Fruit fly (Drosophila melanogaster) whole organism, embryonic: ENCODE data around the gene CG5214.

Experiments
- CG10274 ChIP-seq: fragments of 200-800 bp; sonication (Bioruptor generic); optimal IDR thresholded peaks from 3 replicates; lab custom pipeline; 2017; ENCODE audit warnings: missing biosample characterization, mild to moderate bottlenecking, missing genetic modification characterization
- CG10543 ChIP-seq: fragments of 200-800 bp; sonication (Bioruptor generic); optimal IDR thresholded peaks from 3 replicates; lab custom pipeline; 2017; ENCODE audit warnings: missing biosample characterization, mild to moderate bottlenecking, missing genetic modification characterization, moderate library complexity
- CG10959 ChIP-seq: fragments of 200-800 bp; sonication (Bioruptor generic); IDR thresholded peaks from 2 replicates; pipeline ENCODE4 v1.3.6; 2022; ENCODE audit warnings: missing biosample characterization, missing genetic modification characterization
- CG12299 ChIP-seq: fragments of 200-800 bp; sonication (Bioruptor generic); optimal IDR thresholded peaks from 2 replicates; lab custom pipeline; 2018; ENCODE audit warnings: missing biosample characterization, mild to moderate bottlenecking, missing genetic modification characterization
- CG12659 ChIP-seq: fragments of 200-800 bp; sonication (Bioruptor generic); optimal IDR thresholded peaks from 3 replicates; lab custom pipeline; 2017; ENCODE audit warnings: mild to moderate bottlenecking, missing biosample characterization, missing genetic modification reagents, missing genetic modification characterization
- CG12769 ChIP-seq: fragments of 200-800 bp; sonication (Bioruptor generic); optimal IDR thresholded peaks from 2 replicates; lab custom pipeline; 2019; ENCODE audit warnings: missing biosample characterization, mild to moderate bottlenecking, missing genetic modification characterization, moderate library complexity
- CG13287 ChIP-seq: fragments of 200-800 bp; sonication (Bioruptor generic); IDR thresholded peaks from 2 replicates; pipeline ENCODE4 v1.3.6; 2022; ENCODE audit warnings: missing biosample characterization, missing genetic modification characterization; ENCODE audit not compliant: partially characterized antibody
- CG14667 ChIP-seq: fragments of 200-800 bp; sonication (Bioruptor generic); IDR thresholded peaks from 2 replicates; pipeline ENCODE4 v1.3.6; 2022; ENCODE audit warnings: missing biosample characterization, missing genetic modification characterization
- CG14965 ChIP-seq: fragments of 200-800 bp; sonication (Bioruptor generic); optimal IDR thresholded peaks from 2 replicates; lab custom pipeline; 2016; ENCODE audit warnings: missing biosample characterization, missing genetic modification characterization, borderline replicate concordance
- CG30403 ChIP-seq: fragments of 200-800 bp; sonication (Bioruptor generic); optimal IDR thresholded peaks from 3 replicates; lab custom pipeline; 2016; ENCODE audit warnings: missing biosample characterization, missing genetic modification characterization
- CG34376 ChIP-seq: fragments of 200-800 bp; sonication (Bioruptor generic); optimal IDR thresholded peaks from 2 replicates; lab custom pipeline; 2018; ENCODE audit warnings: missing biosample characterization, mild to moderate bottlenecking, missing genetic modification characterization
- CG4282 ChIP-seq: fragments of 200-800 bp; sonication (Bioruptor generic); optimal IDR thresholded peaks from 2 replicates; lab custom pipeline; 2016; ENCODE audit warnings: missing biosample characterization, missing genetic modification characterization
- CG4730 ChIP-seq: fragments of 200-800 bp; sonication (Bioruptor generic); IDR thresholded peaks from 2 replicates; pipeline ENCODE4 v1.3.6; 2022; ENCODE audit warnings: missing biosample characterization, missing genetic modification characterization
- CG7271 ChIP-seq: fragments of 200-800 bp; sonication (Bioruptor generic); optimal IDR thresholded peaks from 2 replicates; lab custom pipeline; 2018; ENCODE audit warnings: missing biosample characterization, mild to moderate bottlenecking, missing genetic modification characterization, moderate library complexity
- CG7372 ChIP-seq: fragments of 200-800 bp; sonication (Bioruptor generic); IDR thresholded peaks from 2 replicates; pipeline ENCODE4 v1.3.6; 2022; ENCODE audit warnings: missing biosample characterization, missing genetic modification characterization
- CG8765 ChIP-seq: fragments of 200-800 bp; sonication (Bioruptor generic); IDR thresholded peaks from 2 replicates; pipeline ENCODE4 v1.3.6; 2022; ENCODE audit warnings: missing biosample characterization, missing genetic modification characterization
- CG9609 ChIP-seq: fragments of 200-800 bp; sonication (Bioruptor generic); optimal IDR thresholded peaks from 3 replicates; lab custom pipeline; 2016; ENCODE audit warnings: missing biosample characterization, missing genetic modification characterization
- CG9727 ChIP-seq: fragments of 200-800 bp; sonication (Bioruptor generic); optimal IDR thresholded peaks from 3 replicates; lab custom pipeline; 2017; ENCODE audit warnings: missing biosample characterization, mild to moderate bottlenecking, missing genetic modification characterization
- CG9932 ChIP-seq: fragments of 200-800 bp; sonication (Bioruptor generic); IDR thresholded peaks from 2 replicates; pipeline ENCODE4 v1.3.6; 2022; ENCODE audit warnings: missing biosample characterization, missing genetic modification characterization
- Drgx ChIP-seq: fragments of 200-800 bp; sonication (Bioruptor generic); IDR thresholded peaks from 2 replicates; pipeline ENCODE4 v1.3.6; 2022; ENCODE audit warnings: missing biosample characterization, missing genetic modification characterization
- Hand ChIP-seq: fragments of 200-800 bp; sonication (Bioruptor generic); optimal IDR thresholded peaks from 2 replicates; lab custom pipeline; 2017; ENCODE audit warnings: mild to moderate bottlenecking, missing biosample characterization, missing genetic modification reagents, missing genetic modification characterization
- Hey ChIP-seq: fragments of 200-800 bp; sonication (Bioruptor generic); optimal IDR thresholded peaks from 3 replicates; lab custom pipeline; 2018; ENCODE audit warnings: missing biosample characterization, mild to moderate bottlenecking, missing genetic modification characterization
- Kr ChIP-seq: fragments of 200-800 bp; sonication (Bioruptor generic); optimal IDR thresholded peaks from 2 replicates; lab custom pipeline; 2017; ENCODE audit warnings: missing biosample characterization, mild to moderate bottlenecking, missing genetic modification characterization
- Meics ChIP-seq: fragments of 200-800 bp; sonication (Bioruptor generic); optimal IDR thresholded peaks from 2 replicates; lab custom pipeline; 2017; ENCODE audit warnings: missing biosample characterization, mild to moderate bottlenecking, missing genetic modification characterization
- NFAT ChIP-seq: fragments of 200-800 bp; sonication (Bioruptor generic); IDR thresholded peaks from 2 replicates; pipeline ENCODE4 v1.3.6; 2022; ENCODE audit warnings: missing biosample characterization, missing genetic modification characterization
- NfI ChIP-seq: fragments of 200-800 bp; sonication (Bioruptor generic); optimal IDR thresholded peaks from 3 replicates; lab custom pipeline; 2018; ENCODE audit warnings: missing biosample characterization, mild to moderate bottlenecking, missing genetic modification characterization, moderate library complexity
- Ptx1 ChIP-seq: fragments of 200-800 bp; sonication (Bioruptor generic); IDR thresholded peaks from 2 replicates; pipeline ENCODE4 v1.3.6; 2022; ENCODE audit warnings: missing biosample characterization, missing genetic modification characterization
- Ravus ChIP-seq: fragments of 200-800 bp; sonication (Bioruptor generic); IDR thresholded peaks from 2 replicates; pipeline ENCODE4 v1.3.6; 2022; ENCODE audit warnings: missing biosample characterization, missing genetic modification characterization
- Tbp ChIP-seq: fragments of >200 bp; optimal IDR thresholded peaks from 2 replicates; lab custom pipeline; 2018; ENCODE audit warnings: missing biosample characterization, missing genetic modification characterization
- abd-A ChIP-seq: fragments of 200-800 bp; sonication (Bioruptor generic); optimal IDR thresholded peaks from 3 replicates; lab custom pipeline; 2019; ENCODE audit warnings: missing biosample characterization, mild to moderate bottlenecking, missing genetic modification characterization, moderate library complexity
- aop ChIP-seq: fragments of 200-800 bp; sonication (Bioruptor generic); IDR thresholded peaks from 2 replicates; pipeline ENCODE4 v1.3.6; 2022; ENCODE audit warnings: missing biosample characterization, missing genetic modification characterization
- ato ChIP-seq: fragments of 200-800 bp; sonication (Bioruptor generic); IDR thresholded peaks from 2 replicates; pipeline ENCODE4 v1.3.6; 2022; ENCODE audit warnings: missing biosample characterization, missing genetic modification characterization; ENCODE audit not compliant: partially characterized antibody
- bab2 ChIP-seq: fragments of 200-800 bp; sonication (Bioruptor generic); optimal IDR thresholded peaks from 2 replicates; lab custom pipeline; 2016; ENCODE audit warnings: missing biosample characterization, missing genetic modification characterization
- bigmax ChIP-seq: fragments of 200-800 bp; sonication (Bioruptor generic); optimal IDR thresholded peaks from 2 replicates; lab custom pipeline; 2018; ENCODE audit warnings: missing biosample characterization, mild to moderate bottlenecking, missing genetic modification characterization
- caup ChIP-seq: fragments of 200-800 bp; sonication (Bioruptor generic); optimal IDR thresholded peaks from 3 replicates; lab custom pipeline; 2017; ENCODE audit warnings: missing biosample characterization, mild to moderate bottlenecking, missing genetic modification characterization, moderate library complexity; ENCODE audit not compliant: severe bottlenecking
- cg ChIP-seq: fragments of 200-800 bp; sonication (Bioruptor generic); optimal IDR thresholded peaks from 3 replicates; lab custom pipeline; 2019; ENCODE audit warnings: missing biosample characterization, mild to moderate bottlenecking, missing genetic modification characterization, moderate library complexity
- danr ChIP-seq: fragments of 200-800 bp; sonication (Bioruptor generic); IDR thresholded peaks from 2 replicates; pipeline ENCODE4 v1.3.6; 2022; ENCODE audit warnings: missing biosample characterization, missing genetic modification characterization
- ftz-f1 ChIP-seq: fragments of 200-800 bp; sonication (Bioruptor generic); optimal IDR thresholded peaks from 2 replicates; lab custom pipeline; 2016; ENCODE audit warnings: missing biosample characterization, missing genetic modification characterization
- grau ChIP-seq: fragments of 200-800 bp; optimal IDR thresholded peaks from 3 replicates; lab custom pipeline; 2019; ENCODE audit warnings: missing biosample characterization, mild to moderate bottlenecking, missing genetic modification characterization, moderate library complexity
- grn ChIP-seq: fragments of 200-800 bp; sonication (Bioruptor generic); optimal IDR thresholded peaks from 3 replicates; lab custom pipeline; 2017; ENCODE audit warnings: missing biosample characterization, missing genetic modification characterization
- kay ChIP-seq: fragments of 200-800 bp; sonication (Bioruptor generic); optimal IDR thresholded peaks from 2 replicates; lab custom pipeline; 2016; ENCODE audit warnings: missing biosample characterization, missing genetic modification characterization
- p53 ChIP-seq: fragments of 200-800 bp; sonication (Bioruptor generic); optimal IDR thresholded peaks from 2 replicates; lab custom pipeline; 2016; ENCODE audit warnings: missing biosample characterization, missing genetic modification characterization
- scrt ChIP-seq: fragments of 200-800 bp; sonication (Bioruptor generic); optimal IDR thresholded peaks from 2 replicates; lab custom pipeline; 2018; ENCODE audit warnings: missing biosample characterization, mild to moderate bottlenecking, missing genetic modification characterization, moderate library complexity
- sqz ChIP-seq: fragments of 200-800 bp; sonication (Bioruptor generic); optimal IDR thresholded peaks from 3 replicates; lab custom pipeline; 2018; ENCODE audit warnings: missing biosample characterization, mild to moderate bottlenecking, missing genetic modification characterization
- tap ChIP-seq: fragments of 200-800 bp; optimal IDR thresholded peaks from 3 replicates; lab custom pipeline; 2019; ENCODE audit warnings: missing biosample characterization, mild to moderate bottlenecking, missing genetic modification characterization, moderate library complexity
- trh ChIP-seq: fragments of 200-800 bp; sonication (Bioruptor generic); optimal IDR thresholded peaks from 2 replicates; lab custom pipeline; 2016; ENCODE audit warnings: missing biosample characterization, missing genetic modification characterization
- usp ChIP-seq: fragments of >200 bp; optimal IDR thresholded peaks from 2 replicates; lab custom pipeline; 2017; ENCODE audit warnings: missing biosample characterization, missing genetic modification characterization
- vvl ChIP-seq: fragments of 200-800 bp; sonication (Bioruptor generic); IDR thresholded peaks from 2 replicates; pipeline ENCODE4 v1.3.6; 2022; ENCODE audit warnings: missing biosample characterization, missing genetic modification characterization
- zen2 ChIP-seq: fragments of 200-800 bp; sonication (Bioruptor generic); IDR thresholded peaks from 3 replicates; pipeline ENCODE4 v1.3.6; 2022; ENCODE audit warnings: missing biosample characterization, missing genetic modification characterization; ENCODE audit not compliant: partially characterized antibody
- zf30C ChIP-seq: fragments of 200-800 bp; sonication (Bioruptor generic); optimal IDR thresholded peaks from 3 replicates; lab custom pipeline; 2018; ENCODE audit warnings: missing biosample characterization, mild to moderate bottlenecking, missing genetic modification characterization

The CG5214 gene

DNA sequence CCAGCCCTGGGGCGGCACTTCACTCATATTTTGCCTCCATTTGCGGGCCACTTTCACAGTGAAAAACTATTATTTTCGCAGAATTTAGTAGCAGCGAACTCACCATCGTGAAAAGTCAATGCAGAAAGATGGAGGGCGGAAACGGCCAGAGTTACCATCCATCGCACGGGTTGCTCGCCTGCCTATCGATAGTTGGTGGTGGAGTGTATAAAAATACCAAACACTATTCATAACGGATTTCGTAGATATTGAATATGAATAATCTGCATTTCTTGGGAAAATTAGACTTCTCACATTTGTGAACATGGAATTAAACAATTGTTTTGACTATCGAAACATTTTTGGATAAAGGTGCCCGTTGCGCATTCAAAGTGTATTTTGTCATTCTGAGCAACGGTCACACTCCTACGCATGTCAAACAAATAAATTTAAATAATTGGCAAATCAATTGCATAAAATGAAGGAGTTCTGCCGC is 27.9 kb upstream of the CG5214 start, which contains the start of the genes RpS25 and CG4820 (continued):
- TF ChIP-seq CG34376 (GFP tag; lab: Kevin White, UChicago) (peak; percentile 99), scrt (GFP tag; lab: Kevin White, UChicago) (peak; percentile 87), CG12659 (GFP tag; lab: Kevin White, UChicago) (peak; percentile 98), usp (GFP tag; lab: Kevin White, UChicago) (no peak), Drgx (GFP tag; lab: Robert Waterston, UW) (peak; percentile 60), CG10959 (GFP tag; lab: Robert Waterston, UW) (peak; percentile 72), CG13287 (GFP tag; lab: Robert Waterston, UW) (peak; percentile 91), tap (tag; lab: Kevin White, UChicago) (peak; percentile 77), CG10274 (peak; percentile 88), caup (GFP tag; lab: Kevin White, UChicago) (peak; percentile 97), CG10543 (GFP tag; lab: Kevin White, UChicago) (peak; percentile 97), CG8765 (GFP tag; lab: Robert Waterston, UW) (no peak), kay (peak; percentile 24), vvl (GFP tag; lab: Robert Waterston, UW) (peak; percentile 91), trh (peak; percentile 86), aop (GFP tag; lab: Robert Waterston, UW) (0 out of 2 replicates have a peak, but pooled peaks have one; percentile 15), Tbp (peak; percentile 55), CG9609 (peak; percentile 89), bab2 (peak; percentile 75), Hand (GFP tag; lab: Kevin White, UChicago) (peak; percentile 81), NfI (GFP tag; lab: Kevin White, UChicago) (peak; percentile 96), CG9727 (peak; percentile 95), CG14667 (peak; percentile 65; the same call in 1 of the 2 replicates), ato (GFP tag; lab: Robert Waterston, UW) (peak; percentile 64), ftz-f1 (GFP tag; lab: Kevin White, UChicago) (peak; percentile 76), CG9932 (peak; percentile 74), grn (GFP tag; lab: Kevin White, UChicago) (peak; percentile 76), Ptx1 (GFP tag; lab: Robert Waterston, UW) (peak; percentile 79), Meics (GFP tag; lab: Kevin White, UChicago) (peak; percentile 96), grau (tag; lab: Kevin White, UChicago) (peak; percentile 86), zen2 (peak; percentile 67; the same call in 2 of the 3 replicates), cg (GFP tag; lab: Kevin White, UChicago) (no peak), zf30C (GFP tag; lab: Kevin White, UChicago) (peak; percentile 61), CG30403 (GFP tag; lab: Kevin White, UChicago) (peak; percentile 85), NFAT (peak; percentile 89), Hey (peak; percentile 85), sqz (GFP tag; lab: Kevin White, UChicago) (peak; percentile 91), CG4730 (GFP tag; lab: Robert Waterston, UW) (peak; percentile 75), Kr (GFP tag; lab: Kevin White, UChicago) (peak; percentile 72), CG12769 (tag; lab: Kevin White, UChicago) (peak; percentile 93), CG7372 (GFP tag; lab: Robert Waterston, UW) (peak; percentile 82), CG4282 (GFP tag; lab: Kevin White, UChicago) (peak; percentile 62), bigmax (peak; percentile 92), CG7271 (tag; lab: Kevin White, UChicago) (peak; percentile 97), CG14965 (GFP tag; lab: Kevin White, UChicago) (peak; percentile 66), p53 (peak; percentile 93), danr (GFP tag; lab: Robert Waterston, UW) (peak; percentile 58; the same call in 1 of the 2 replicates), CG12299 (tag; lab: Kevin White, UChicago) (peak; percentile 90), Ravus (GFP tag; lab: Robert Waterston, UW) (peak; percentile 15), abd-A (tag; lab: Kevin White, UChicago) (no peak)
